Worm (Caenorhabditis elegans) whole organism, midembryonic: Measurements from ENCODE around the gene B0495.5.

Experiments
- T22C8.4 ChIP-seq: fragments of 200-800 bp; sonication (Bioruptor generic); IDR thresholded peaks from 2 replicates; pipeline ENCODE4 v1.3.6; 2022; ENCODE audit warnings: missing genetic modification characterization, missing compliant biosample characterization
- klf-2 ChIP-seq: fragments of 200-800 bp; sonication (Bioruptor generic); conservative IDR thresholded peaks from 2 replicates; pipeline ENCODE4 v1.3.6; 2022; ENCODE audit warnings: missing genetic modification reagents, missing genetic modification characterization, missing compliant biosample characterization
- ztf-29 ChIP-seq: fragments of 200-800 bp; sonication (Bioruptor generic); IDR thresholded peaks from 2 replicates; pipeline ENCODE4 v1.3.6; 2022; ENCODE audit warnings: missing genetic modification reagents, missing genetic modification characterization, missing compliant biosample characterization

ce11 chrII:7699009-7699408, 703 bp upstream of the B0495.5 start, which contains the start of the genes moa-2 and cdk-11.1:
- no peak for TF ChIP-seq klf-2 (GFP tag; lab: Robert Waterston, UW)
- TF ChIP-seq ztf-29 (GFP tag; lab: Robert Waterston, UW): no peak
- TF ChIP-seq T22C8.4 (GFP tag; lab: Robert Waterston, UW): no peak
